Worm (Caenorhabditis elegans): ENCODE results near the gene Y53C12B.7.

Y53C12B.7 gene

DNA sequence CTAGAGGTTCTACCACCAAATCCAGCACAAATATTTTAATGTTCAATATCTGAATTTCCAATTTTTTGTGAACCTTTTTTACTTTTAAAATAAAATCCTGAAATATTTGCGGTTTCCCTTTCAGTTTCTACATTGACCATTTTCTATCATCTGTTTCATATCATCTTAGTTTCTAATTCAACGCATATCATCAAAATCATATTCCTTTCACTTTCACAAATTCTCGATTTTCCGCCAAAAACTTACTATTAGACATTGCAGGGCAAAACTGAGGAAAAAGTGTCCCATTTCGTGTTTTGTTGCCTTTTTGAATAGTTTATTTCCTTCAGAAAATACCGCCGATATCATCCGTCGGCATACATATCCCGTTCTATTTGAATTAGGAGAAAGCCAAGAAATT is 28.0 kb downstream of the Y53C12B.7 start:
- peak; percentile 84 for TF ChIP-seq blmp-1 (tag; optimal IDR thresholded peaks at IDR 0.05)
- TF ChIP-seq mef-2 (tag; optimal IDR thresholded peaks at IDR 0.05): no peak

DNA sequence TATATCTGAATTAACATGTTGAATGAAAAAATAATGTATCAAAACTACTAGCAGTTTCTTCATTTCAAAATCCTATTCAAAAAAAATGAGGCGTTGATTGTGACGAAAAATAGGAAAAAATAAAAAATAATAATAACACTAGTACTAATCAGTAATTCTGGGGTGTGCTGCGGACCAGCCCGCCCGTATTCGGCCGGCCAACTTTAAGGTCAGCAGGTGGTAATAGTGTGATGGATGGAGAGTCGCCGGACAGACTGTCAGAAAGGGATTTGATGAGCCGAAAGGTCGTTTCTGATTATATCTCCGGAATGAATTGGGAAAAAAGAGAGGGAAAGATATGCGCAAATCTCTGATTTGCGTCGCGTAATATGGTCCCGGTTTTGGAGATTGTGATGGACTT is 28.6 kb downstream of the Y53C12B.7 start, which contains the start of gene cutl-2:
cutl-2 (minus strand) TSS at position 210 of the 400 bp plus-strand sequence.
- no peak for TF ChIP-seq jun-1 (tag; optimal IDR thresholded peaks at IDR 0.05)
- TF ChIP-seq fkh-4 (tag; optimal IDR thresholded peaks at IDR 0.05; ENCODE audit: borderline replicate concordance): no peak
- no peak for TF ChIP-seq xbp-1 (tag; optimal IDR thresholded peaks at IDR 0.05)
- no peak for TF ChIP-seq hpl-2 (GFP tag; optimal IDR thresholded peaks at IDR 0.05)
- no peak for TF ChIP-seq blmp-1 (tag; optimal IDR thresholded peaks at IDR 0.05)
- TF ChIP-seq skn-1 (tag; optimal IDR thresholded peaks at IDR 0.05): no peak
- TF ChIP-seq lin-14 (GFP tag; optimal IDR thresholded peaks at IDR 0.05): no peak
- TF ChIP-seq rnt-1 (tag; optimal IDR thresholded peaks at IDR 0.05): no peak
- TF ChIP-seq ceh-82 (tag; optimal IDR thresholded peaks at IDR 0.05): no peak
- TF ChIP-seq elt-3 (tag; optimal IDR thresholded peaks at IDR 0.05): no peak
- no peak for TF ChIP-seq alr-1 (tag; optimal IDR thresholded peaks at IDR 0.05; ENCODE audit: borderline replicate concordance)

DNA sequence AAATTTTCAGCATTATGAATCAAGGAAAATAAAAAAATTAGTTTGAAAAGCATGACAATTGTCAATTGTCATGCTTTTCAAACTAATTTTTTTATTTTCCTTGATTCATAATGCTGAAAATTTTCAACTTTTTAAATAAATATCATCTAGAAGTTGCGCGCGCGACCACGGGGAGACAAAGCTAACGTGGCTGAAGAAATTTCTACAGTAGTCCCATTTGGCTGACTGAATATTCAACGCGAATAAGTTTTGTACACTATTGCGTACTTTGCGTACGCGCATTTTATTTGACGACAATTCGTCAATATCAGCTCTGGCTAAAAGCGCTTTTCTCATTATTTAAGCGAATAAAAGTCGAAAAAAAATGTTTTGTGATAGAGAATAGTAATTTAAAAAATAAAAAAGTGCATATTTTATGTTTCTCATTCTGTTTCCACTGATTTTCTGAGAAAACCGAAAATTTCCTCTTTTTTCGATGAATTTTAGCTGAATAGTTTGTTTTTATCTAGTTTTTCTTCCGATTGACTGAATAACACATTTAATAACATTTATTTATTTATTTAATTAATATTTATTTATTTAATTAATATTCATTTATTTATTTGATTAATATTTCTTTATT is 34.3 kb downstream of the Y53C12B.7 start, which contains the start of gene Y53C12A.11:
Y53C12A.11 (minus strand) TSS at position 68 of the 622 bp plus-strand sequence.
- TF ChIP-seq lsy-2 (tag; optimal IDR thresholded peaks at IDR 0.05): peak in 1 of 2 experiments; percentile 52
- peak; percentile 41 for TF ChIP-seq nhr-19 (GFP tag; conservative IDR thresholded peaks at IDR 0.05)
- TF ChIP-seq efl-1 (optimal IDR thresholded peaks at IDR 0.05): peak; percentile 13 to 39
- TF ChIP-seq efl-1 (GFP tag; optimal IDR thresholded peaks at IDR 0.05 in 1 of 2): peak in 1 of 2 experiments; percentile 70
- peak; percentile 5 for TF ChIP-seq nhr-47 (tag; optimal IDR thresholded peaks at IDR 0.05)
- TF ChIP-seq nhr-71 (tag; optimal IDR thresholded peaks at IDR 0.05): peak; percentile 26

DNA sequence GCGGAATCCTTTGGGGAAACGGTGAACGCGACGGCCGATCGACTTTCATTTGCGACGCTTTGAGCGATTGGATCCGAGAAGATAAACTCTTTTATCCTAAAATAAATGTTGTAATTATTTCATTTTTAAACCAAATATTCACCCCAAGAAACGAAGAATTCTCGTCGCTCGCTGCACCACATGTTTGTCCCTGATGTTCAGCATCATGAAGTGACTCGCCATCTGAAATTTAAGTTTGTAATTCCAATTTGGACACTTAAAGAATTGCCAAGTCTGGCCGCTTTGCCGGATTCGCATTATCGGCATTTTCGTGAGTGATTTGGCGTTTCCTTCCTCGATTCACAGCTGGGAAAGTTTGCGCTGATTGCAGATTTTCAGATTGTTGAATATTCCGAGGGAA is 35.1 kb downstream of the Y53C12B.7 start, which contains the start of gene Y53C12A.6:
Y53C12A.6 (minus strand) TSS at position 101 of the 400 bp plus-strand sequence.
- no peak for TF ChIP-seq nhr-76 (tag; optimal IDR thresholded peaks at IDR 0.05)
- no peak for TF ChIP-seq aly-2 (tag; optimal IDR thresholded peaks at IDR 0.05)
- no peak for TF ChIP-seq tbx-2 (tag; optimal IDR thresholded peaks at IDR 0.05)
- no peak for TF ChIP-seq nhr-85 (tag)
- TF ChIP-seq tlp-1 (tag; optimal IDR thresholded peaks at IDR 0.05): no peak
- no peak for TF ChIP-seq ceh-8 (GFP tag; optimal IDR thresholded peaks at IDR 0.05)
- TF ChIP-seq dpl-1 (GFP tag; optimal IDR thresholded peaks at IDR 0.05): no peak
- TF ChIP-seq isw-1 (GFP tag; IDR thresholded peaks at IDR 0.05): no peak
- TF ChIP-seq C34B4.2 (tag; optimal IDR thresholded peaks at IDR 0.05): no peak
- TF ChIP-seq ets-5 (GFP tag; IDR thresholded peaks at IDR 0.05): no peak

DNA sequence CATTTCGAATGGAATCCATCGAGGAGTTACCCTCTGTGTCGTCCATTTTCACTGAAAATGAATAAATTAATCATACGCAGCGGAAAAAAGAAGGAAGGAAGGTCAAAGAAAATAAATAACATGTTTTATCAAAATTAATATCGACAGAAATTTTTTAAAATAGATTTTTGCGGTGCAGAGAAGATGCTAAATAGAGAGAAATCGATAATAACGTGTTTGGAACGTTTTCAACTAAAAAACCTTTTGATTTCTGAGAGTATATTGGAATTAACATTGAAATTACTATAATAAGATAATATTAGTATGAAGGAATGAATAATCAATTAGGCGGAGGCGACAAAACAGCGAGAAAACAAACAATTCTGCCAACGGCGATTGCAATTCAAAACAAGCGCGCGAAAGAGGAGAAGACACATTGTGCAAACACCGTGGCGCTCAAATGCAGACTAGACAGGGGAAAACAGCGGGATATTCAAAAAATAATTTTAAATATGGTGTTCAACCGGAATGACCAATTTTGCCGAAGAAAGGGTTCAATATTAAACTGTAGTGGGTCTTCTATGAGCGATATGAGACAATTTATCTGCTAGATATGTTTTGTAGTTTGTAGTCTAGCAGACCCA is 36.5 kb downstream of the Y53C12B.7 start, which contains the start of gene wee-1.3:
wee-1.3 (minus strand) TSS at position 51 of the 623 bp plus-strand sequence.
- peak; percentile 92 to 95 for TF ChIP-seq lsy-2 (tag; optimal IDR thresholded peaks at IDR 0.05)
- no peak for TF ChIP-seq sptf-1 (tag; optimal IDR thresholded peaks at IDR 0.05)
- no peak for TF ChIP-seq Y116A8C.19 (tag; optimal IDR thresholded peaks at IDR 0.05; ENCODE audit: borderline replicate concordance)
- TF ChIP-seq skn-1 (tag; optimal IDR thresholded peaks at IDR 0.05): peak; percentile 83
- peak; percentile 58 for TF ChIP-seq lir-3 (tag; optimal IDR thresholded peaks at IDR 0.05; ENCODE audit: poor library complexity)
- peak; percentile 99 for TF ChIP-seq F16B12.6 (tag; optimal IDR thresholded peaks at IDR 0.05)
- TF ChIP-seq tlp-1 (tag; optimal IDR thresholded peaks at IDR 0.05): no peak
- peak; percentile 61 for TF ChIP-seq irx-1 (tag; optimal IDR thresholded peaks at IDR 0.05)
- no peak for TF ChIP-seq egl-27 (tag; optimal IDR thresholded peaks at IDR 0.05)
- no peak for TF ChIP-seq efl-3 (GFP tag; optimal IDR thresholded peaks at IDR 0.05)
- TF ChIP-seq ceh-82 (tag; optimal IDR thresholded peaks at IDR 0.05): peak; percentile 66 to 89 (median 69)
- peak in 3 of 6 experiments; percentile 49 to 81 (median 66) for TF ChIP-seq elt-3 (tag; optimal IDR thresholded peaks at IDR 0.05)
- TF ChIP-seq nhr-76 (tag; optimal IDR thresholded peaks at IDR 0.05): no peak
- no peak for TF ChIP-seq ama-1 (optimal IDR thresholded peaks at IDR 0.05)
- TF ChIP-seq dpl-1 (GFP tag; optimal IDR thresholded peaks at IDR 0.05): peak; percentile 99 to 100 (median 99)
- peak; percentile 30 for TF ChIP-seq mef-2 (tag; optimal IDR thresholded peaks at IDR 0.05)
- peak; percentile 75 for TF ChIP-seq fkh-8 (tag; optimal IDR thresholded peaks at IDR 0.05)
- TF ChIP-seq lin-15B (tag; optimal IDR thresholded peaks at IDR 0.05): peak; percentile 73
- TF ChIP-seq tbx-2 (tag; optimal IDR thresholded peaks at IDR 0.05): peak; percentile 82
- TF ChIP-seq pqm-1 (tag; optimal IDR thresholded peaks at IDR 0.05): no peak
- peak; percentile 67 for TF ChIP-seq vab-15 (tag; optimal IDR thresholded peaks at IDR 0.05)
- peak; percentile 44 for TF ChIP-seq pax-3 (tag; optimal IDR thresholded peaks at IDR 0.05)
- no peak for TF ChIP-seq fkh-10 (GFP tag; optimal IDR thresholded peaks at IDR 0.05)
- TF ChIP-seq nhr-237 (tag; optimal IDR thresholded peaks at IDR 0.05): peak; percentile 50

Data from whole organism, L1 larva.